Worm (Caenorhabditis elegans): ENCODE measurements around the gene sta-2.

ce11 chrV:9755725-9756124 is 14.7 kb downstream of the sta-2 start, which contains the start of gene F58E6.8:
- TF ChIP-seq ama-1 (optimal IDR thresholded peaks at IDR 0.05) = no peak
- no peak for TF ChIP-seq mdl-1 (tag; optimal IDR thresholded peaks at IDR 0.05)
- TF ChIP-seq nhr-77 (tag; optimal IDR thresholded peaks at IDR 0.05) = no peak
- no peak for TF ChIP-seq lin-13 (GFP tag; optimal IDR thresholded peaks at IDR 0.05)
- TF ChIP-seq skn-1 (tag; optimal IDR thresholded peaks at IDR 0.05) = no peak
- no peak for TF ChIP-seq nhr-237 (tag; optimal IDR thresholded peaks at IDR 0.05)
- TF ChIP-seq F13H6.1 (tag; optimal IDR thresholded peaks at IDR 0.05) = no peak
- TF ChIP-seq snpc-4 (tag; optimal IDR thresholded peaks at IDR 0.05) = no peak
- TF ChIP-seq unc-55 (GFP tag; optimal IDR thresholded peaks at IDR 0.05) = no peak
- no peak for TF ChIP-seq aly-2 (tag; optimal IDR thresholded peaks at IDR 0.05)
- no peak for TF ChIP-seq zag-1 (tag; optimal IDR thresholded peaks at IDR 0.05)
- TF ChIP-seq unc-39 (tag; optimal IDR thresholded peaks at IDR 0.05) = no peak
